Worm (Caenorhabditis elegans): Measurements from ENCODE around the gene ttbk-4.
A peak's percentile ranks its signal among the peaks of the same experiment; 100 is the strongest.

ce11 chrIV:10096881-10097280, 21.9 kb upstream of the ttbk-4 start, which contains the start of gene dis-3:
- TF ChIP-seq T20F7.1 (GFP tag; optimal IDR thresholded peaks at IDR 0.05), result peak; percentile 88
- no peak for TF ChIP-seq lin-1 (GFP tag; IDR thresholded peaks at IDR 0.05)
- TF ChIP-seq F49E8.2 (tag; optimal IDR thresholded peaks at IDR 0.05; ENCODE audit: borderline replicate concordance), result no peak
- TF ChIP-seq nhr-6 (tag; optimal IDR thresholded peaks at IDR 0.05), result no peak

Measured in whole organism, L4 larva.